Worm (Caenorhabditis elegans) whole organism, young adult: ENCODE results near the gene ssp-32.

ENCODE experiments used
- B0261.1 ChIP-seq: sonication (generic microtip); optimal IDR thresholded peaks from 2 replicates; lab custom pipeline; 2016; ENCODE audit warnings: mild to moderate bottlenecking, missing genetic modification characterization, moderate library complexity, missing compliant biosample characterization
- B0336.3 ChIP-seq: fragments of 200-800 bp; sonication (Bioruptor generic); IDR thresholded peaks from 2 replicates; pipeline ENCODE4 v1.3.6; 2022; ENCODE audit warnings: missing genetic modification characterization, missing compliant biosample characterization
- D2030.7 ChIP-seq: fragments of 200-800 bp; sonication (Bioruptor generic); IDR thresholded peaks from 2 replicates; pipeline ENCODE4 v1.3.6; 2022; ENCODE audit warnings: missing genetic modification reagents, missing genetic modification characterization, missing compliant biosample characterization
- F23B12.7 ChIP-seq: sonication (generic microtip); optimal IDR thresholded peaks from 2 replicates; lab custom pipeline; 2017; ENCODE audit warnings: missing genetic modification characterization, mild to moderate bottlenecking, missing compliant biosample characterization, antibody characterized with exemption, moderate library complexity; ENCODE audit not compliant: insufficient read depth
- F33H1.4 ChIP-seq: fragments of 200-800 bp; sonication (Bioruptor generic); IDR thresholded peaks from 2 replicates; pipeline ENCODE4 v1.3.6; 2022; ENCODE audit warnings: missing genetic modification reagents, missing genetic modification characterization, missing compliant biosample characterization
- F55B11.4 ChIP-seq: sonication (generic microtip); optimal IDR thresholded peaks from 2 replicates; lab custom pipeline; 2016; ENCODE audit warnings: missing compliant biosample characterization, missing genetic modification characterization, borderline replicate concordance; ENCODE audit not compliant: insufficient read depth
- F57C9.4 ChIP-seq: sonication (generic microtip); optimal IDR thresholded peaks from 2 replicates; lab custom pipeline; 2017; ENCODE audit warnings: mild to moderate bottlenecking, missing genetic modification characterization, missing compliant biosample characterization
- K12H6.12 ChIP-seq: fragments of 200-800 bp; sonication (Bioruptor generic); optimal IDR thresholded peaks from 2 replicates; lab custom pipeline; 2018; ENCODE audit warnings: mild to moderate bottlenecking, missing genetic modification characterization, missing compliant biosample characterization
- T07F8.4 ChIP-seq: sonication (generic microtip); optimal IDR thresholded peaks from 2 replicates; lab custom pipeline; 2016; ENCODE audit warnings: mild to moderate bottlenecking, missing genetic modification characterization, moderate library complexity, missing compliant biosample characterization
- T26A5.8 ChIP-seq: sonication (generic microtip); optimal IDR thresholded peaks from 2 replicates; lab custom pipeline; 2016; ENCODE audit warnings: missing genetic modification characterization, missing compliant biosample characterization
- Y53F4B.3 ChIP-seq: fragments of 200-800 bp; sonication (Bioruptor generic); IDR thresholded peaks from 2 replicates; pipeline ENCODE4 v1.3.6; 2022; ENCODE audit warnings: missing genetic modification reagents, missing genetic modification characterization, missing compliant biosample characterization
- ZK185.1 ChIP-seq: sonication (generic microtip); optimal IDR thresholded peaks from 2 replicates; lab custom pipeline; 2016; ENCODE audit warnings: mild to moderate bottlenecking, missing genetic modification characterization, missing compliant biosample characterization; ENCODE audit not compliant: poor library complexity, severe bottlenecking
- aptf-3 ChIP-seq: fragments of 200-800 bp; sonication (Bioruptor generic); IDR thresholded peaks from 2 replicates; pipeline ENCODE4 v1.3.6; 2022; ENCODE audit warnings: missing genetic modification characterization, missing compliant biosample characterization
- attf-5 ChIP-seq: fragments of 200-800 bp; sonication (Bioruptor generic); optimal IDR thresholded peaks from 2 replicates; lab custom pipeline; 2018; ENCODE audit warnings: mild to moderate bottlenecking, missing genetic modification characterization, missing compliant biosample characterization
- cebp-2 ChIP-seq: fragments of 200-800 bp; sonication (Bioruptor generic); IDR thresholded peaks from 2 replicates; pipeline ENCODE4 v1.3.6; 2022; ENCODE audit warnings: missing genetic modification characterization, missing compliant biosample characterization
- ceh-100 ChIP-seq: fragments of 200-800 bp; sonication (Bioruptor generic); IDR thresholded peaks from 2 replicates; pipeline ENCODE4 v1.3.6; 2022; ENCODE audit warnings: missing genetic modification reagents, missing genetic modification characterization, missing compliant biosample characterization
- ceh-27 ChIP-seq: fragments of 200-800 bp; sonication (Bioruptor generic); optimal IDR thresholded peaks from 2 replicates; lab custom pipeline; 2018; ENCODE audit warnings: mild to moderate bottlenecking, missing genetic modification characterization, moderate library complexity, missing compliant biosample characterization
- ceh-40 ChIP-seq: fragments of 200-800 bp; sonication (Bioruptor generic); IDR thresholded peaks from 2 replicates; pipeline ENCODE4 v1.3.6; 2022; ENCODE audit warnings: missing genetic modification characterization, missing compliant biosample characterization
- die-1 ChIP-seq: sonication (generic microtip); optimal IDR thresholded peaks from 2 replicates; lab custom pipeline; 2016; ENCODE audit warnings: missing genotype, mild to moderate bottlenecking, missing genetic modification characterization, missing compliant biosample characterization
- dox-1 ChIP-seq: fragments of 200-800 bp; sonication (Bioruptor generic); IDR thresholded peaks from 2 replicates; pipeline ENCODE4 v1.3.6; 2022; ENCODE audit warnings: missing genetic modification reagents, missing genetic modification characterization, missing compliant biosample characterization
- efl-1 ChIP-seq: fragments of 150-350 bp; optimal IDR thresholded peaks from 2 replicates; lab custom pipeline; 2014; ENCODE audit warnings: missing biosample characterization, missing genetic modification reagents, missing genetic modification characterization
- egl-18 ChIP-seq: fragments of 200-800 bp; sonication (Bioruptor generic); IDR thresholded peaks from 2 replicates; pipeline ENCODE4 v1.3.6; 2022; ENCODE audit warnings: missing genetic modification reagents, missing genetic modification characterization, missing compliant biosample characterization
- him-1 ChIP-seq: sonication (generic microtip); optimal IDR thresholded peaks from 2 replicates; lab custom pipeline; 2016; ENCODE audit warnings: missing genotype, missing genetic modification reagents, missing genetic modification characterization, missing compliant biosample characterization
- hsf-1 ChIP-seq: fragments of 200-800 bp; sonication (Bioruptor generic); IDR thresholded peaks from 2 replicates; pipeline ENCODE4 v1.3.6; 2022; ENCODE audit warnings: missing genetic modification reagents, missing genetic modification characterization, missing compliant biosample characterization
- madf-10 ChIP-seq: sonication (generic microtip); optimal IDR thresholded peaks from 2 replicates; lab custom pipeline; 2016; ENCODE audit warnings: mild to moderate bottlenecking, missing genetic modification characterization, missing compliant biosample characterization
- madf-3 ChIP-seq: fragments of 200-800 bp; sonication (Bioruptor generic); IDR thresholded peaks from 2 replicates; pipeline ENCODE4 v1.3.6; 2022; ENCODE audit warnings: missing genetic modification reagents, missing genetic modification characterization, missing compliant biosample characterization
- madf-8 ChIP-seq: fragments of 200-800 bp; sonication (Bioruptor generic); conservative IDR thresholded peaks from 2 replicates; pipeline ENCODE4 v1.3.6; 2022; ENCODE audit warnings: missing genetic modification reagents, missing genetic modification characterization, missing compliant biosample characterization
- mcd-1 ChIP-seq: fragments of 200-800 bp; sonication (Bioruptor generic); IDR thresholded peaks from 2 replicates; pipeline ENCODE4 v1.3.6; 2022; ENCODE audit warnings: missing genetic modification reagents, missing genetic modification characterization, missing compliant biosample characterization
- mxl-1 ChIP-seq: sonication (generic microtip); optimal IDR thresholded peaks from 2 replicates; lab custom pipeline; 2016; ENCODE audit warnings: missing genetic modification characterization, missing compliant biosample characterization
- nfya-1 ChIP-seq: sonication (generic microtip); optimal IDR thresholded peaks from 2 replicates; lab custom pipeline; 2017; ENCODE audit warnings: antibody characterized with exemption, missing compliant biosample characterization, missing genetic modification characterization, borderline replicate concordance; ENCODE audit not compliant: insufficient read depth
- nfya-2 ChIP-seq: fragments of 200-800 bp; sonication (Bioruptor generic); IDR thresholded peaks from 2 replicates; pipeline ENCODE4 v1.3.6; 2022; ENCODE audit warnings: missing genetic modification reagents, missing genetic modification characterization, missing compliant biosample characterization
- nhr-120 ChIP-seq: fragments of 200-800 bp; sonication (Bioruptor generic); IDR thresholded peaks from 2 replicates; pipeline ENCODE4 v1.3.6; 2022; ENCODE audit warnings: missing genetic modification characterization, missing compliant biosample characterization
- nhr-179 ChIP-seq: sonication (generic microtip); optimal IDR thresholded peaks from 2 replicates; lab custom pipeline; 2016; ENCODE audit warnings: mild to moderate bottlenecking, missing genetic modification characterization, missing compliant biosample characterization
- nhr-27 ChIP-seq: fragments of 200-800 bp; sonication (Bioruptor generic); optimal IDR thresholded peaks from 2 replicates; lab custom pipeline; 2018; ENCODE audit warnings: mild to moderate bottlenecking, missing genetic modification characterization, moderate library complexity, missing compliant biosample characterization
- nhr-80 ChIP-seq: sonication (generic microtip); optimal IDR thresholded peaks from 2 replicates; lab custom pipeline; 2016; ENCODE audit warnings: missing genetic modification characterization, missing compliant biosample characterization
- pha-4 ChIP-seq: fragments of 150-350 bp; sonication (generic microtip); optimal IDR thresholded peaks from 2 replicates; lab custom pipeline; 2014; ENCODE audit warnings: missing biosample characterization, missing genetic modification reagents, missing genetic modification characterization
- rec-8 ChIP-seq, 2 experiments: sonication (generic microtip); optimal IDR thresholded peaks; 2 replicates each; lab custom pipeline; 2016; ENCODE audit warnings: mild to moderate bottlenecking in 2 of 2, missing genetic modification characterization in 2 of 2, missing genetic modification reagents in 2 of 2, missing genotype in 2 of 2, missing biosample characterization in 1 of 2, missing compliant biosample characterization in 1 of 2, moderate library complexity in 1 of 2
- sea-2 ChIP-seq: fragments of 200-800 bp; sonication (Bioruptor generic); IDR thresholded peaks from 2 replicates; pipeline ENCODE4 v1.3.6; 2022; ENCODE audit warnings: missing genetic modification characterization, missing compliant biosample characterization
- snpc-4 ChIP-seq, 5 experiments: fragments of 150-350 bp in 1 of 5; sonication (generic microtip) in 4 of 5; optimal IDR thresholded peaks; 2 replicates each; lab custom pipeline; 2014 to 2018; ENCODE audit warnings: missing genetic modification characterization in 5 of 5, missing biosample characterization in 3 of 5, antibody characterized with exemption in 2 of 5, mild to moderate bottlenecking in 2 of 5, missing compliant biosample characterization in 2 of 5, missing genotype in 2 of 5, moderate library complexity in 2 of 5, missing genetic modification reagents in 1 of 5
- unc-62 ChIP-seq: fragments of 150-350 bp; optimal IDR thresholded peaks from 2 replicates; lab custom pipeline; 2014; ENCODE audit warnings: missing biosample characterization, missing genetic modification reagents, missing genetic modification characterization
- xnd-1 ChIP-seq: sonication (generic microtip); optimal IDR thresholded peaks from 2 replicates; lab custom pipeline; 2016; ENCODE audit warnings: missing genotype, missing genetic modification reagents, missing genetic modification characterization, missing compliant biosample characterization
- ztf-6 ChIP-seq: fragments of 200-800 bp; sonication (Bioruptor generic); IDR thresholded peaks from 2 replicates; pipeline ENCODE4 v1.3.6; 2022; ENCODE audit warnings: missing genetic modification reagents, missing genetic modification characterization, missing compliant biosample characterization

ssp-32 gene

ce11 chrIV:9854952-9855351, 40.2 kb upstream of the ssp-32 start:
- no peak for TF ChIP-seq ztf-6 (GFP tag; lab: Robert Waterston, UW)
- TF ChIP-seq ZK185.1 (tag; lab: Kevin White, UChicago), result no peak
- no peak for TF ChIP-seq nfya-2 (GFP tag; lab: Robert Waterston, UW)
- TF ChIP-seq nhr-80, result peak; percentile 28
- TF ChIP-seq, all 124 proteins: peak for 1

ce11 chrIV:9855712-9856111, 39.5 kb upstream of the ssp-32 start, which contains the start of gene K07F5.12:
K07F5.12 (plus strand) TSS chrIV:9856012.
- TF ChIP-seq xnd-1 (tag; lab: Kevin White, UChicago), result no peak
- no peak for TF ChIP-seq B0336.3
- TF ChIP-seq sea-2 (GFP tag; lab: Robert Waterston, UW), result no peak
- TF ChIP-seq mxl-1, result no peak
- TF ChIP-seq B0261.1 (tag; lab: Kevin White, UChicago), result no peak
- TF ChIP-seq T07F8.4 (tag; lab: Kevin White, UChicago), result no peak
- no peak for TF ChIP-seq die-1 (tag; lab: Kevin White, UChicago)
- no peak for TF ChIP-seq rec-8 (tag; optimal IDR thresholded peaks at IDR 0.05; lab: Kevin White, UChicago)
- TF ChIP-seq nhr-179 (tag; lab: Kevin White, UChicago), result no peak
- no peak for TF ChIP-seq him-1 (tag; lab: Kevin White, UChicago)
- TF ChIP-seq F55B11.4 (tag; lab: Kevin White, UChicago), result no peak
- TF ChIP-seq egl-18 (GFP tag; lab: Robert Waterston, UW), result no peak
- no peak for TF ChIP-seq madf-3
- no peak for TF ChIP-seq efl-1
- TF ChIP-seq nhr-27 (tag; lab: Kevin White, UChicago), result no peak
- TF ChIP-seq madf-8, result no peak
- no peak for TF ChIP-seq aptf-3 (GFP tag; lab: Robert Waterston, UW)

ce11 chrIV:9857952-9858488, 37.2 kb upstream of the ssp-32 start, which contains the start of gene npp-1:
npp-1 (plus strand) TSS chrIV:9858488.
- TF ChIP-seq nfya-1 (no peak), F57C9.4 (tag; lab: Kevin White, UChicago) (no peak), K12H6.12 (tag; lab: Kevin White, UChicago) (no peak), cebp-2 (GFP tag; lab: Robert Waterston, UW) (no peak), nhr-120 (GFP tag; lab: Robert Waterston, UW) (no peak), pha-4 (tag; lab: Kevin White, UChicago) (no peak), D2030.7 (peak; percentile 22; the same call in 1 of the 2 replicates), ceh-40 (no peak), hsf-1 (no peak), madf-10 (tag; lab: Kevin White, UChicago) (no peak), ceh-100 (GFP tag; lab: Robert Waterston, UW) (peak; percentile 83), T26A5.8 (tag; lab: Kevin White, UChicago) (no peak), F23B12.7 (tag; lab: Kevin White, UChicago) (peak; percentile 18), attf-5 (peak; percentile 63), snpc-4 (GFP tag; optimal IDR thresholded peaks at IDR 0.05; lab: Kevin White, UChicago) (no peak), snpc-4 (tag; optimal IDR thresholded peaks at IDR 0.05; lab: Kevin White, UChicago) (peak in 1 of 4 experiments; percentile 7), ceh-27 (GFP tag; lab: Kevin White, UChicago) (peak; percentile 9), mcd-1 (GFP tag; lab: Robert Waterston, UW) (peak; percentile 69), unc-62 (GFP tag; lab: Kevin White, UChicago) (no peak), Y53F4B.3 (GFP tag; lab: Robert Waterston, UW) (no peak), dox-1 (GFP tag; lab: Robert Waterston, UW) (no peak), nhr-80 (peak; percentile 20), F33H1.4 (GFP tag; lab: Robert Waterston, UW) (no peak)
